Worm (Caenorhabditis elegans) whole organism, L1 larva: ENCODE results near the gene eral-1.

Source experiments
- C16A3.4 ChIP-seq: fragments of 150-350 bp; optimal IDR thresholded peaks from 2 replicates; lab custom pipeline; 2014; ENCODE audit warnings: missing biosample characterization, missing genetic modification characterization
- alr-1 ChIP-seq: fragments of 200-800 bp; sonication (Bioruptor generic); optimal IDR thresholded peaks from 2 replicates; lab custom pipeline; 2018; ENCODE audit warnings: borderline replicate concordance, mild to moderate bottlenecking, missing genetic modification characterization, missing compliant biosample characterization
- aly-2 ChIP-seq: fragments of 150-350 bp; optimal IDR thresholded peaks from 2 replicates; lab custom pipeline; 2014; ENCODE audit warnings: missing biosample characterization, missing genetic modification characterization
- ceh-8 ChIP-seq: fragments of 200-800 bp; sonication (Bioruptor generic); optimal IDR thresholded peaks from 2 replicates; lab custom pipeline; 2018; ENCODE audit warnings: mild to moderate bottlenecking, missing genetic modification characterization, moderate library complexity, missing compliant biosample characterization
- ces-1 ChIP-seq: fragments of 150-350 bp; optimal IDR thresholded peaks from 2 replicates; lab custom pipeline; 2014; ENCODE audit warnings: missing biosample characterization, missing genetic modification reagents, missing genetic modification characterization
- efl-3 ChIP-seq: fragments of 200-800 bp; sonication (Bioruptor generic); optimal IDR thresholded peaks from 2 replicates; lab custom pipeline; 2018; ENCODE audit warnings: mild to moderate bottlenecking, missing genetic modification characterization, missing compliant biosample characterization
- egl-27 ChIP-seq, 2 experiments: fragments of 150-350 bp in 1 of 2; sonication (generic microtip); optimal IDR thresholded peaks; 3 replicates each; lab custom pipeline; 2017 to 2018; ENCODE audit warnings: missing biosample characterization in 2 of 2, missing genetic modification characterization in 2 of 2, missing genetic modification reagents in 2 of 2
- elt-3 ChIP-seq, 6 experiments: fragments of 150-350 bp in 1 of 6; sonication (generic microtip); optimal IDR thresholded peaks; 2 replicates each; lab custom pipeline; 2017 to 2018; ENCODE audit warnings: missing biosample characterization in 6 of 6, missing genetic modification characterization in 6 of 6, inconsistent platforms in 1 of 6
- fkh-10 ChIP-seq: sonication (generic microtip); optimal IDR thresholded peaks from 2 replicates; lab custom pipeline; 2017; ENCODE audit warnings: missing biosample characterization, missing genetic modification reagents, missing genetic modification characterization
- fkh-8 ChIP-seq: sonication (generic microtip); optimal IDR thresholded peaks from 2 replicates; lab custom pipeline; 2016; ENCODE audit warnings: mild to moderate bottlenecking, missing genetic modification characterization, missing compliant biosample characterization
- hlh-17 ChIP-seq: fragments of 200-800 bp; sonication (Bioruptor generic); optimal IDR thresholded peaks from 2 replicates; lab custom pipeline; 2018; ENCODE audit warnings: missing genetic modification characterization, mild to moderate bottlenecking, missing compliant biosample characterization, moderate library complexity, borderline replicate concordance
- isw-1 ChIP-seq: fragments of 200-800 bp; sonication (Bioruptor generic); IDR thresholded peaks from 2 replicates; pipeline ENCODE4 v1.3.6; 2022; ENCODE audit warnings: missing genetic modification characterization, missing compliant biosample characterization
- lin-35 ChIP-seq, 2 experiments: fragments of 150-350 bp; optimal IDR thresholded peaks; 2 replicates each; lab custom pipeline; 2014; ENCODE audit warnings: missing biosample characterization in 2 of 2, missing genetic modification characterization in 2 of 2, missing genetic modification reagents in 2 of 2
- lir-3 ChIP-seq: sonication (generic microtip); optimal IDR thresholded peaks from 2 replicates; lab custom pipeline; 2016; ENCODE audit warnings: mild to moderate bottlenecking, missing genetic modification characterization, moderate library complexity, missing compliant biosample characterization; ENCODE audit not compliant: poor library complexity
- mdl-1 ChIP-seq, 2 experiments: fragments of 150-350 bp; optimal IDR thresholded peaks; 2 replicates each; lab custom pipeline; 2014 to 2017; ENCODE audit warnings: missing biosample characterization in 2 of 2, missing genetic modification characterization in 2 of 2, inconsistent platforms in 1 of 2
- nhr-12 ChIP-seq: sonication (generic microtip); optimal IDR thresholded peaks from 2 replicates; lab custom pipeline; 2017; ENCODE audit warnings: missing biosample characterization, missing genetic modification characterization
- nhr-20 ChIP-seq: sonication (generic microtip); optimal IDR thresholded peaks from 2 replicates; lab custom pipeline; 2016; ENCODE audit warnings: mild to moderate bottlenecking, missing genetic modification characterization, missing compliant biosample characterization
- nhr-28 ChIP-seq: fragments of 150-350 bp; optimal IDR thresholded peaks from 2 replicates; lab custom pipeline; 2014; ENCODE audit warnings: missing biosample characterization, missing genetic modification characterization
- nhr-77 ChIP-seq: fragments of 150-350 bp; optimal IDR thresholded peaks from 2 replicates; lab custom pipeline; 2014; ENCODE audit warnings: missing biosample characterization, missing genetic modification characterization
- pag-3 ChIP-seq: sonication (generic microtip); optimal IDR thresholded peaks from 2 replicates; lab custom pipeline; 2017; ENCODE audit warnings: missing genetic modification characterization, mild to moderate bottlenecking, missing compliant biosample characterization, antibody characterized with exemption, borderline replicate concordance; ENCODE audit not compliant: insufficient read depth
- rnt-1 ChIP-seq: sonication (generic microtip); optimal IDR thresholded peaks from 2 replicates; lab custom pipeline; 2016; ENCODE audit warnings: mild to moderate bottlenecking, missing genetic modification characterization, moderate library complexity, missing compliant biosample characterization
- skn-1 ChIP-seq: fragments of 150-350 bp; optimal IDR thresholded peaks from 2 replicates; lab custom pipeline; 2014; ENCODE audit warnings: missing biosample characterization, missing genetic modification characterization
- sox-4 ChIP-seq: sonication (generic microtip); optimal IDR thresholded peaks from 2 replicates; lab custom pipeline; 2016; ENCODE audit warnings: missing genetic modification characterization, missing compliant biosample characterization
- sptf-1 ChIP-seq: fragments of 150-350 bp; optimal IDR thresholded peaks from 2 replicates; lab custom pipeline; 2014; ENCODE audit warnings: missing biosample characterization, missing genetic modification characterization
- unc-30 ChIP-seq: sonication (generic microtip); optimal IDR thresholded peaks from 2 replicates; lab custom pipeline; 2017; ENCODE audit warnings: missing biosample characterization, missing genetic modification characterization
- vab-15 ChIP-seq: sonication (generic microtip); optimal IDR thresholded peaks from 2 replicates; lab custom pipeline; 2017; ENCODE audit warnings: missing genotype, mild to moderate bottlenecking, missing genetic modification characterization, missing compliant biosample characterization
- ztf-11 ChIP-seq, 2 experiments: sonication (generic microtip); optimal IDR thresholded peaks; 2 replicates each; lab custom pipeline; 2016 to 2017; ENCODE audit warnings: missing genetic modification characterization in 2 of 2, missing biosample characterization in 1 of 2, missing compliant biosample characterization in 1 of 2

Gene eral-1

DNA sequence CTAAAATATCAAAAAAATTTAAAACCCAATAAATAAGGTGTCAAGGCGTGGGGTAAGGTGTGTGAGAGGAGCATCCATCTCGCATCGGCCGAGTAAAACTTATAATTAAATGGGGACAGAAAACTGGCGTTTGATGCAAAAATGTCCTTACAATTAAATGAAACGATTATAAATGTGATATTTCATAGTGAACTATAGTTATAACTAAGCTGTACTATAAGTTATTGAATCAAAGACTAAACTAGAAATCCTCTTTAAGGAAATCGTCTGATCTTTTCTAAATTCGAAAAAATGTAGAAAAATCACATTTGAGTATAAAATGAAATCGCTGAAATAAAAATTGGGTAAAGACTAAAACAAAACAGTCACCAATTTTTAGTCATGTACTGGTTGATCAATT, 38.8 kb downstream of the eral-1 start, which contains the start of gene sra-6:
sra-6 (minus strand) TSS at position 101 of the 400 bp plus-strand sequence.
- TF ChIP-seq unc-30 (tag; lab: Kevin White, UChicago) = no peak
- TF ChIP-seq C16A3.4 (tag; lab: Kevin White, UChicago) = no peak
- TF ChIP-seq sox-4 (tag; lab: Kevin White, UChicago) = no peak
- TF ChIP-seq pag-3 (tag; lab: Kevin White, UChicago) = no peak
- TF ChIP-seq elt-3 (tag; optimal IDR thresholded peaks at IDR 0.05; lab: Kevin White, UChicago) = no peak
- no peak for TF ChIP-seq nhr-77 (tag; lab: Kevin White, UChicago)
- no peak for TF ChIP-seq aly-2 (tag; lab: Kevin White, UChicago)
- no peak for TF ChIP-seq mdl-1 (tag; optimal IDR thresholded peaks at IDR 0.05; lab: Kevin White, UChicago)
- no peak for TF ChIP-seq ces-1 (GFP tag; lab: Kevin White, UChicago)
- TF ChIP-seq ztf-11 (tag; optimal IDR thresholded peaks at IDR 0.05; lab: Kevin White, UChicago) = no peak
- no peak for TF ChIP-seq egl-27 (tag; optimal IDR thresholded peaks at IDR 0.05; lab: Kevin White, UChicago)
- TF ChIP-seq sptf-1 (tag; lab: Kevin White, UChicago) = no peak
- no peak for TF ChIP-seq nhr-20
- no peak for TF ChIP-seq lir-3
- TF ChIP-seq nhr-12 (tag; lab: Kevin White, UChicago) = no peak
- no peak for TF ChIP-seq lin-35 (GFP tag; optimal IDR thresholded peaks at IDR 0.05; lab: Kevin White, UChicago)
- no peak for TF ChIP-seq alr-1 (tag; lab: Kevin White, UChicago)

DNA sequence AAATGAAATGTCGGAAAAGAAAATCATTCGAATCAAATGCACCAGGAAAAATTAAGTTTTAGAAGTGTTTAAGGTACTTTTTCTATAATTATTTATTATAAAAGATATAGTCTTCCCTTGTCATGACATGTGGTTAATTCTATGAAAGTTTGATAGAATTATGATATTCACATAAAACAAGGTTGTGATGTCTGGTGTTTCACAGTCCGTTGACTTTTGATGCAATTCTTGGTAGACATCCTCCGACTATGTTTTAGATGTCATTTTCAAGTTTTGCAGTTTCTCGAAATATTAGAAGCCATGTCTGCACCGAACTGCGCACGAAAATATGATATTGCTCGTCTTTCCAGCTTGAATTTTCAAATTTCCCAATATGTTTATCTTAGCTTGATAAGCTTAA, 45.2 kb downstream of the eral-1 start, which contains the start of gene sra-7:
sra-7 (plus strand) TSS at position 301 of the 400 bp plus-strand sequence.
- TF ChIP-seq egl-27 (tag; optimal IDR thresholded peaks at IDR 0.05; lab: Kevin White, UChicago) (no peak), fkh-8 (tag; lab: Kevin White, UChicago) (peak; percentile 10)

DNA sequence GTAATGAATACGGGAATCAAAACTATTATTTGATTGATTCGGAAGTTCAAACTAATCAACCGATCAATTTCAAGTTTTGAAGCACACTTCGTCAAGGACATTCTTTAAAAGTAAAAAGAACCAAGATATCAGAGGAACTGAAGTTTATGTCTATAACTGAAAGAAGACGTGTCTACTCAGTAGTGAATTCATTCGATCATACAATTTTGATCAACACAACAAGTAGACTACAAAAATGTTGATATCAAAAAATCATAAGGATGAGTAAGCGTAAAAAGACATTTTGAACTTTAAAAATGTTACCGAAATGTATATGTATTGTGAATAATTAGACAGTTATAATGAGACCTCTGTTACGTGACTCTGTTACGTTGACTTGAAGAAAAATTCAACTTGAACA, 46.8 kb downstream of the eral-1 start, which contains the start of gene sra-4:
sra-4 (minus strand) TSS at position 101 of the 400 bp plus-strand sequence.
- TF ChIP-seq skn-1 (no peak), isw-1 (GFP tag; lab: Robert Waterston, UW) (no peak), vab-15 (no peak), efl-3 (GFP tag; lab: Kevin White, UChicago) (no peak)

DNA sequence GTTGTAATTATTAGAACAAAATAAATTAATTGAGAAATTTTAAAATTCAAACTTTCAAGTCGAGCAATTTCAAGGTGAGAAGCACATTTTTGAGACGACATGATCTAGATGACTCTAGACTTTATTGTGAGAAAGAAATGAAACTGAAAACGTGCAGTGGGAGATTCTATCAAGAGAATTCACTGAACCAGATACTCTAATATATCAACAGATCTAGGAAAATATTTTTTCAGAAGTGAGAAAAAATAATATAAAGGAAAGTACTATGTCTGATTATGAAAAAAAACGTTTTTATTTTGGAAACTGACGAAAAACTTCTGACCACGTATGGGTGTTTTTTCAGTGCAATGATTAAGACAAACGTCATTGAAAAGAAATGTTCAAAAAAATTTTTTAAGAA, 48.8 kb downstream of the eral-1 start, which contains the start of gene sra-3:
sra-3 (minus strand) TSS at position 101 of the 400 bp plus-strand sequence.
- TF ChIP-seq rnt-1 (tag; lab: Kevin White, UChicago) = no peak
- no peak for TF ChIP-seq aly-2 (tag; lab: Kevin White, UChicago)
- no peak for TF ChIP-seq ceh-8 (GFP tag; lab: Kevin White, UChicago)
- no peak for TF ChIP-seq fkh-10 (GFP tag; lab: Kevin White, UChicago)
- TF ChIP-seq hlh-17 (GFP tag; lab: Kevin White, UChicago) = no peak
- no peak for TF ChIP-seq nhr-28 (tag; lab: Kevin White, UChicago)
